Worm (Caenorhabditis elegans) whole organism, L4 larva: ENCODE measurements around the gene snb-1.
A peak's percentile ranks its signal among the peaks of the same experiment; 100 is the strongest.

Experiments used
- Y75B8A.6 ChIP-seq: fragments of 200-800 bp; sonication (Bioruptor generic); IDR thresholded peaks from 2 replicates; pipeline ENCODE4 v1.3.6; 2022; ENCODE audit warnings: missing genetic modification reagents, missing genetic modification characterization, missing compliant biosample characterization
- ZK337.2 ChIP-seq: fragments of 200-800 bp; sonication (Bioruptor generic); IDR thresholded peaks from 2 replicates; pipeline ENCODE4 v1.3.6; 2022; ENCODE audit warnings: missing genetic modification reagents, missing genetic modification characterization, missing compliant biosample characterization
- aha-1 ChIP-seq: fragments of 150-350 bp; peaks from one replicate; lab custom pipeline; 2014; ENCODE audit warnings: missing biosample characterization, missing genetic modification characterization
- ama-1 ChIP-seq: fragments of 150-350 bp; optimal IDR thresholded peaks from 2 replicates; lab custom pipeline; 2014; ENCODE audit warnings: inconsistent platforms, mixed read lengths
- ceh-44 ChIP-seq: fragments of 200-800 bp; sonication (Bioruptor generic); IDR thresholded peaks from 2 replicates; pipeline ENCODE4 v1.3.6; 2022; ENCODE audit warnings: missing genetic modification reagents, missing genetic modification characterization, missing compliant biosample characterization
- ceh-62 ChIP-seq: sonication (generic microtip); optimal IDR thresholded peaks from 2 replicates; lab custom pipeline; 2017; ENCODE audit warnings: missing biosample characterization, missing genetic modification characterization
- ceh-82 ChIP-seq: sonication (generic microtip); optimal IDR thresholded peaks from 2 replicates; lab custom pipeline; 2017; ENCODE audit warnings: missing biosample characterization, missing genetic modification characterization
- daf-16 ChIP-seq, 3 experiments: sonication (generic microtip); optimal IDR thresholded peaks; 2 replicates each; lab custom pipeline; 2016 to 2017; ENCODE audit warnings: missing genetic modification characterization in 3 of 3, missing genetic modification reagents in 3 of 3, mild to moderate bottlenecking in 2 of 3, missing compliant biosample characterization in 2 of 3, missing biosample characterization in 1 of 3, moderate library complexity in 1 of 3
- daf-19 ChIP-seq: fragments of 200-800 bp; sonication (Bioruptor generic); conservative IDR thresholded peaks from 2 replicates; pipeline ENCODE4 v1.3.6; 2022; ENCODE audit warnings: missing genetic modification characterization, missing compliant biosample characterization
- daf-8 ChIP-seq: fragments of 200-800 bp; sonication (Bioruptor generic); IDR thresholded peaks from 2 replicates; pipeline ENCODE4 v1.3.6; 2022; ENCODE audit warnings: missing genetic modification characterization, missing compliant biosample characterization
- dmd-6 ChIP-seq: fragments of 200-800 bp; sonication (Bioruptor generic); IDR thresholded peaks from 2 replicates; pipeline ENCODE4 v1.3.6; 2022; ENCODE audit warnings: missing genetic modification reagents, missing genetic modification characterization, missing compliant biosample characterization
- dve-1 ChIP-seq: sonication (generic microtip); optimal IDR thresholded peaks from 2 replicates; lab custom pipeline; 2017; ENCODE audit warnings: antibody characterized with exemption, mild to moderate bottlenecking, missing genetic modification characterization, missing compliant biosample characterization; ENCODE audit not compliant: insufficient read depth
- egl-27 ChIP-seq: sonication (generic microtip); optimal IDR thresholded peaks from 3 replicates; lab custom pipeline; 2017; ENCODE audit warnings: missing biosample characterization, missing genetic modification reagents, missing genetic modification characterization
- hif-1 ChIP-seq, 2 experiments: sonication (generic microtip); optimal IDR thresholded peaks; 2 replicates each; lab custom pipeline; 2016 to 2017; ENCODE audit warnings: missing compliant biosample characterization in 2 of 2, missing genetic modification characterization in 2 of 2, missing genetic modification reagents in 2 of 2, missing genotype in 2 of 2, mild to moderate bottlenecking in 1 of 2
- hlh-11 ChIP-seq: fragments of 200-800 bp; sonication (Bioruptor generic); optimal IDR thresholded peaks from 2 replicates; lab custom pipeline; 2018; ENCODE audit warnings: mild to moderate bottlenecking, missing genetic modification characterization, missing compliant biosample characterization
- lim-7 ChIP-seq: fragments of 200-800 bp; sonication (Bioruptor generic); IDR thresholded peaks from 2 replicates; pipeline ENCODE4 v1.3.6; 2022; ENCODE audit warnings: missing genetic modification characterization, missing compliant biosample characterization
- lin-1 ChIP-seq: fragments of 200-800 bp; sonication (Bioruptor generic); IDR thresholded peaks from 2 replicates; pipeline ENCODE4 v1.3.6; 2022; ENCODE audit warnings: missing genetic modification reagents, missing genetic modification characterization, missing compliant biosample characterization
- lin-13 ChIP-seq: fragments of 150-350 bp; optimal IDR thresholded peaks from 2 replicates; lab custom pipeline; 2014; ENCODE audit warnings: missing biosample characterization, missing genetic modification reagents, missing genetic modification characterization
- lin-39 ChIP-seq: fragments of 150-350 bp; optimal IDR thresholded peaks from 2 replicates; lab custom pipeline; 2014; ENCODE audit warnings: missing biosample characterization, missing genetic modification reagents, missing genetic modification characterization
- mdt-29 ChIP-seq: fragments of 200-800 bp; sonication (Bioruptor generic); IDR thresholded peaks from 2 replicates; pipeline ENCODE4 v1.3.6; 2022; ENCODE audit warnings: missing genetic modification reagents, missing genetic modification characterization, missing compliant biosample characterization
- nhr-10 ChIP-seq: fragments of 150-350 bp; optimal IDR thresholded peaks from 2 replicates; lab custom pipeline; 2014; ENCODE audit warnings: missing biosample characterization, missing genetic modification characterization
- nhr-102 ChIP-seq: sonication (generic microtip); optimal IDR thresholded peaks from 2 replicates; lab custom pipeline; 2016; ENCODE audit warnings: mild to moderate bottlenecking, missing genetic modification characterization, moderate library complexity, missing compliant biosample characterization
- nhr-25 ChIP-seq: sonication (generic microtip); optimal IDR thresholded peaks from 2 replicates; lab custom pipeline; 2017; ENCODE audit warnings: missing genetic modification characterization, mild to moderate bottlenecking, missing compliant biosample characterization, antibody characterized with exemption, moderate library complexity, borderline replicate concordance; ENCODE audit not compliant: insufficient read depth
- nhr-28 ChIP-seq: fragments of 150-350 bp; optimal IDR thresholded peaks from 2 replicates; lab custom pipeline; 2014; ENCODE audit warnings: missing biosample characterization, missing genetic modification characterization
- nhr-48 ChIP-seq: sonication (generic microtip); optimal IDR thresholded peaks from 2 replicates; lab custom pipeline; 2016; ENCODE audit warnings: mild to moderate bottlenecking, missing genetic modification characterization, missing compliant biosample characterization
- nhr-77 ChIP-seq: fragments of 150-350 bp; optimal IDR thresholded peaks from 2 replicates; lab custom pipeline; 2014; ENCODE audit warnings: missing biosample characterization, missing genetic modification characterization
- php-3 ChIP-seq: fragments of 200-800 bp; sonication (Bioruptor generic); IDR thresholded peaks from 2 replicates; pipeline ENCODE4 v1.3.6; 2022; ENCODE audit warnings: missing genetic modification reagents, missing genetic modification characterization, missing compliant biosample characterization
- pqm-1 ChIP-seq: sonication (generic microtip); optimal IDR thresholded peaks from 2 replicates; lab custom pipeline; 2017; ENCODE audit warnings: missing biosample characterization, missing genetic modification characterization
- saeg-2 ChIP-seq: fragments of 200-800 bp; sonication (Bioruptor generic); IDR thresholded peaks from 2 replicates; pipeline ENCODE4 v1.3.6; 2022; ENCODE audit warnings: missing genetic modification reagents, missing genetic modification characterization, missing compliant biosample characterization
- snpc-1.2 ChIP-seq: fragments of 200-800 bp; sonication (Bioruptor generic); IDR thresholded peaks from 2 replicates; pipeline ENCODE4 v1.3.6; 2022; ENCODE audit warnings: missing genetic modification reagents, missing genetic modification characterization, missing compliant biosample characterization
- spr-1 ChIP-seq: sonication (generic microtip); optimal IDR thresholded peaks from 2 replicates; lab custom pipeline; 2016; ENCODE audit warnings: mild to moderate bottlenecking, missing genetic modification characterization, missing compliant biosample characterization
- tag-97 ChIP-seq: fragments of 200-800 bp; sonication (Bioruptor generic); IDR thresholded peaks from 2 replicates; pipeline ENCODE4 v1.3.6; 2022; ENCODE audit warnings: missing genetic modification characterization, missing compliant biosample characterization
- tra-1 ChIP-seq: fragments of 200-800 bp; sonication (Bioruptor generic); IDR thresholded peaks from 2 replicates; pipeline ENCODE4 v1.3.6; 2022; ENCODE audit warnings: missing genetic modification reagents, missing genetic modification characterization, missing compliant biosample characterization
- unc-62 ChIP-seq, 3 experiments: fragments of 150-350 bp in 1 of 3; sonication (generic microtip); optimal IDR thresholded peaks in 2 of 3; peaks in 1 of 3; 1 replicate in 1 of 3; 2 replicates in 2 of 3; lab custom pipeline; 2014 to 2017; ENCODE audit warnings: missing biosample characterization in 3 of 3, missing genetic modification characterization in 3 of 3, missing genetic modification reagents in 3 of 3, missing genotype in 1 of 3

snb-1 gene

DNA sequence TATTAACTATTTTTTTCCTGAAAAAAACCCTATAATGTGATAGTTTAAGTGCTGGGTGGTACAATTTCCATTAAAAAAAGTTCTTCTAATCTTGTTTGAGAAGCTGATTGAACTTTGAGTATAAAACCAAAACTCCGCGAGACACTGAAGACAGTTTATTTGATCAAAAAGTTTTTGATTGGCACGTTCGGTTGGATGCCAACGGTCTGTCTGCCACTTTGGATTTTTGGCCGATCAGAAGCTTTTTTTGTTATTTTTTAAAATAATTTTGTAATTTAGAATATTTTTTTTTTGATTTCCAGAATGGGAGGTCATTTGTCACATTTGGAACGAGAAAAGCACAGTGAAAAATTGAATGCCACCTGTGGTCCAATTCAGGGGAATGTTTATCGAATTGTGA lies 13.2 kb upstream of the snb-1 start, which contains the start of gene cest-28:
cest-28 (plus strand) TSS at position 301 of the 400 bp plus-strand sequence.
- TF ChIP-seq ZK337.2 (GFP tag; lab: Robert Waterston, UW) = no peak
- TF ChIP-seq egl-27 (tag; lab: Kevin White, UChicago) = no peak
- TF ChIP-seq nhr-25 (tag; lab: Kevin White, UChicago) = no peak
- no peak for TF ChIP-seq ceh-44 (GFP tag; lab: Robert Waterston, UW)
- no peak for TF ChIP-seq Y75B8A.6 (GFP tag; lab: Robert Waterston, UW)
- no peak for TF ChIP-seq daf-19
- TF ChIP-seq snpc-1.2 (GFP tag; lab: Robert Waterston, UW) = no peak
- TF ChIP-seq lin-13 (GFP tag; lab: Kevin White, UChicago) = no peak

DNA sequence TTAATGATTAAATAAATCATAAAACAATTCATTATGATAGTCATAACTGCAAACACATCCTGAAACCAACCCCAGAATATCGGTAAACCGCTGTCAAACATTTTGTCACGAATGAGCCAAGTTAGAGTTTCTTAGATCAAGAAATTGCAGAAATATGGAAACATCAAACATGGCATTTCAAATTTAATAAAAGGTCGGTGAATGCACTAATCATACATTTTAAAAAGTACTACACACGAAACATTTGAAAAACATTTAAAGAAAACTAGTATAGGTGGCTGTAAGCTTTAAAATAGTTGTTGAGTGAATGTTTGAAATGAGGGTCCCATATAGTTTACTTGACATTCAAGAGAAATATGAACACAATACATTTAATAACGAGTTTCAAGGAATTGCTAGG lies 12.4 kb upstream of the snb-1 start, which contains the start of gene str-180:
str-180 (minus strand) TSS at position 101 of the 400 bp plus-strand sequence.
- TF ChIP-seq ceh-44 (GFP tag; lab: Robert Waterston, UW) (no peak), lim-7 (GFP tag; lab: Robert Waterston, UW) (no peak), daf-16 (GFP tag; optimal IDR thresholded peaks at IDR 0.05; lab: Kevin White, UChicago) (no peak), daf-16 (tag; optimal IDR thresholded peaks at IDR 0.05; lab: Kevin White, UChicago) (no peak), nhr-10 (tag; lab: Kevin White, UChicago) (no peak), mdt-29 (GFP tag; lab: Robert Waterston, UW) (no peak)

DNA sequence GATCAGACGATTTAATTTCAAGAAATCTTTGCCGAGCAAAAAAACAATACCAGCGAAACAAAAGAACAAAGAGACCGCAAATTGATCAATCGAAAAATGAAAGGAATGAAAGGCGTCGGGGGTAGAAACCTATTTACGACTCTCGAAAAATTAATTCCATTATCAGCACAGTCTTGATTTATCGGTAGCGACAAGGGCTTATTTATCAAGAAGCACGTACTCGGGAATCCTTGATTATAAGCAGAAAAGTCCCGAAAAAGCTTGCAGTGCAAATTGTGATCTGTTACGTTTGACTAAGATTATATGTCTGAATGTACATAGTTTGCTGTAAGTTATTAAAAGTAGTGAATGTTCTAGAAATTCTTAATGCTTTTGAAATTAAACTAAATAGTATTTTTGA lies 10.3 kb upstream of the snb-1 start:
- TF ChIP-seq nhr-28 (tag; lab: Kevin White, UChicago) (peak; percentile 18), ZK337.2 (GFP tag; lab: Robert Waterston, UW) (no peak), dve-1 (tag; lab: Kevin White, UChicago) (peak; percentile 32), lin-39 (no peak), dmd-6 (GFP tag; lab: Robert Waterston, UW) (peak; percentile 73), daf-16 (GFP tag; optimal IDR thresholded peaks at IDR 0.05; lab: Kevin White, UChicago) (no peak), daf-16 (tag; optimal IDR thresholded peaks at IDR 0.05; lab: Kevin White, UChicago) (peak; percentile 74), hlh-11 (tag; lab: Kevin White, UChicago) (peak; percentile 34), daf-8 (GFP tag; lab: Robert Waterston, UW) (no peak), aha-1 (tag; lab: Kevin White, UChicago) (peak; percentile 52), php-3 (GFP tag; lab: Robert Waterston, UW) (0 out of 2 replicates have a peak, but pooled peaks have one; percentile 33), hif-1 (tag; optimal IDR thresholded peaks at IDR 0.05; lab: Kevin White, UChicago) (peak in 1 of 2 experiments; percentile 84)

DNA sequence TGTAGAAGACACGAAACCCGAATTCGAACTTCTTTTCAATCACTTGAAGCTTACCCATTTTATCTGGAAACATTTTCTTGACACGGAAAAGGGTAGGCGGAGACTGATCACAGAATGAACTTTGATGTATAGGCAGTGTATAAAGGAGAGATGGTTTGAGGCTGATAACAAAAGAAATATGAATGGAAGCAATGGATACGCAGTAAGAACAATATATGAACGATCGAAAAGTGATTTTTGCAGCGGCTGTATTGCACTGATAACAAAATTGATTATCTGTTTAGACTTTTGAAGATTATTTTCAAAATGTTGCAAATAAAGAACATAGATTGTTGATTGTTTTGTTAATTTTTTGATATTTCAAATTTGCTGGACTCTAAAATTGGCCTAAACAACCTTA lies 9.4 kb upstream of the snb-1 start, which contains the start of gene pmp-5:
pmp-5 (minus strand) TSS at position 63 of the 400 bp plus-strand sequence.
- peak; percentile 67 for TF ChIP-seq dve-1 (tag; lab: Kevin White, UChicago)
- no peak for TF ChIP-seq lim-7 (GFP tag; lab: Robert Waterston, UW)
- TF ChIP-seq nhr-10 (tag; lab: Kevin White, UChicago) = no peak
- TF ChIP-seq spr-1 (tag; lab: Kevin White, UChicago) = no peak
- TF ChIP-seq ama-1 (lab: Kevin White, UChicago) = no peak
- TF ChIP-seq nhr-48 = peak; percentile 45
- TF ChIP-seq nhr-77 (tag; lab: Kevin White, UChicago) = peak; percentile 17
- no peak for TF ChIP-seq daf-16 (GFP tag; optimal IDR thresholded peaks at IDR 0.05; lab: Kevin White, UChicago)
- TF ChIP-seq daf-16 (tag; optimal IDR thresholded peaks at IDR 0.05; lab: Kevin White, UChicago) = peak; percentile 82
- TF ChIP-seq ceh-62 (tag; lab: Kevin White, UChicago) = no peak
- peak; percentile 56; the same call in 1 of the 2 replicates for TF ChIP-seq lin-1 (GFP tag; lab: Robert Waterston, UW)
- no peak for TF ChIP-seq tag-97 (GFP tag; lab: Robert Waterston, UW)
- peak; percentile 50 for TF ChIP-seq nhr-102 (tag; lab: Kevin White, UChicago)
- TF ChIP-seq saeg-2 (GFP tag; lab: Robert Waterston, UW) = peak; percentile 60; the same call in 1 of the 2 replicates
- peak; percentile 83 for TF ChIP-seq pqm-1
- TF ChIP-seq hlh-11 (tag; lab: Kevin White, UChicago) = peak; percentile 69
- TF ChIP-seq php-3 (GFP tag; lab: Robert Waterston, UW) = peak; percentile 66
- no peak for TF ChIP-seq aha-1 (tag; lab: Kevin White, UChicago)
- TF ChIP-seq hif-1 (tag; optimal IDR thresholded peaks at IDR 0.05; lab: Kevin White, UChicago) = peak in 1 of 2 experiments; percentile 58
- TF ChIP-seq dmd-6 (GFP tag; lab: Robert Waterston, UW) = peak; percentile 91
- no peak for TF ChIP-seq ceh-82 (tag; lab: Kevin White, UChicago)
- TF ChIP-seq unc-62 (GFP tag; optimal IDR thresholded peaks at IDR 0.05 in 1 of 2; lab: Kevin White, UChicago) = peak in 1 of 2 experiments; percentile 88
- no peak for TF ChIP-seq unc-62 (tag; optimal IDR thresholded peaks at IDR 0.05; lab: Kevin White, UChicago)
- TF ChIP-seq nhr-28 (tag; lab: Kevin White, UChicago) = peak; percentile 86
- peak; percentile 65 for TF ChIP-seq tra-1 (GFP tag; lab: Robert Waterston, UW)
- no peak for TF ChIP-seq mdt-29 (GFP tag; lab: Robert Waterston, UW)
